Fruit fly (Drosophila melanogaster) whole organism, prepupa: ENCODE results near the gene CG15771.
A peak's percentile ranks its signal among the peaks of the same experiment; 100 is the strongest.

Experiments
- Blimp-1 ChIP-seq: fragments of 200-800 bp; sonication (Bioruptor generic); optimal IDR thresholded peaks from 3 replicates; lab custom pipeline; 2017; ENCODE audit warnings: missing biosample characterization, missing genetic modification characterization, mild to moderate bottlenecking, moderate library complexity, missing genetic modification reagents
- CG10631 ChIP-seq: fragments of 200-800 bp; sonication (Bioruptor generic); optimal IDR thresholded peaks from 2 replicates; lab custom pipeline; 2016; ENCODE audit warnings: missing biosample characterization, missing genetic modification characterization
- CG10669 ChIP-seq: fragments of 200-800 bp; sonication (Bioruptor generic); optimal IDR thresholded peaks from 3 replicates; lab custom pipeline; 2018; ENCODE audit warnings: missing biosample characterization, mild to moderate bottlenecking, missing genetic modification characterization, moderate library complexity
- CG11294 ChIP-seq: fragments of 200-800 bp; sonication (Bioruptor generic); IDR thresholded peaks from 2 replicates; pipeline ENCODE4 v1.3.6; 2022; ENCODE audit warnings: missing biosample characterization, missing genetic modification characterization
- CG11902 ChIP-seq: fragments of 200-800 bp; sonication (Bioruptor generic); optimal IDR thresholded peaks from 3 replicates; lab custom pipeline; 2016; ENCODE audit warnings: missing biosample characterization, missing genetic modification characterization
- CG15336 ChIP-seq: fragments of 200-800 bp; sonication (Bioruptor generic); IDR thresholded peaks from 2 replicates; pipeline ENCODE4 v1.3.6; 2022; ENCODE audit warnings: missing biosample characterization, missing genetic modification characterization
- CG1621 ChIP-seq: fragments of 200-800 bp; sonication (Bioruptor generic); optimal IDR thresholded peaks from 3 replicates; lab custom pipeline; 2018; ENCODE audit warnings: missing biosample characterization, mild to moderate bottlenecking, missing genetic modification characterization
- CG3032 ChIP-seq: fragments of 200-800 bp; optimal IDR thresholded peaks from 2 replicates; lab custom pipeline; 2019; ENCODE audit warnings: missing biosample characterization, mild to moderate bottlenecking, missing genetic modification characterization, moderate library complexity
- CG31627 ChIP-seq: fragments of 200-800 bp; sonication (Bioruptor generic); optimal IDR thresholded peaks from 3 replicates; lab custom pipeline; 2016; ENCODE audit warnings: missing biosample characterization, missing genetic modification characterization
- CG32006 ChIP-seq: fragments of 200-800 bp; sonication (Bioruptor generic); optimal IDR thresholded peaks from 3 replicates; lab custom pipeline; 2017; ENCODE audit warnings: missing biosample characterization, mild to moderate bottlenecking, missing genetic modification characterization
- CG3919 ChIP-seq: fragments of 200-800 bp; sonication (Bioruptor generic); optimal IDR thresholded peaks from 3 replicates; lab custom pipeline; 2016; ENCODE audit warnings: missing biosample characterization, missing genetic modification characterization
- CG4318 ChIP-seq: fragments of 200-800 bp; sonication (Bioruptor generic); optimal IDR thresholded peaks from 3 replicates; lab custom pipeline; 2017; ENCODE audit warnings: missing biosample characterization, mild to moderate bottlenecking, missing genetic modification characterization
- CG6792 ChIP-seq: fragments of 200-800 bp; sonication (Bioruptor generic); optimal IDR thresholded peaks from 3 replicates; lab custom pipeline; 2016; ENCODE audit warnings: missing biosample characterization, missing genetic modification characterization
- CG6808 ChIP-seq: fragments of 200-800 bp; sonication (Bioruptor generic); optimal IDR thresholded peaks from 3 replicates; lab custom pipeline; 2017; ENCODE audit warnings: missing biosample characterization, missing genetic modification characterization, mild to moderate bottlenecking, moderate library complexity, missing genetic modification reagents
- CG7368 ChIP-seq: fragments of 200-800 bp; sonication (Bioruptor generic); optimal IDR thresholded peaks from 3 replicates; lab custom pipeline; 2016; ENCODE audit warnings: missing biosample characterization, missing genetic modification characterization
- CG8319 ChIP-seq: fragments of 200-800 bp; sonication (Bioruptor generic); optimal IDR thresholded peaks from 3 replicates; lab custom pipeline; 2016; ENCODE audit warnings: missing biosample characterization, missing genetic modification characterization
- CG8632 ChIP-seq: fragments of 200-800 bp; sonication (Bioruptor generic); optimal IDR thresholded peaks from 3 replicates; lab custom pipeline; 2016; ENCODE audit warnings: missing biosample characterization, missing genetic modification characterization
- CG9139 ChIP-seq: fragments of 200-800 bp; sonication (Bioruptor generic); optimal IDR thresholded peaks from 3 replicates; lab custom pipeline; 2017; ENCODE audit warnings: missing biosample characterization, mild to moderate bottlenecking, missing genetic modification characterization
- Eip78C ChIP-seq: fragments of 200-800 bp; sonication (Bioruptor generic); peaks from one replicate; lab custom pipeline; 2016; ENCODE audit warnings: missing biosample characterization, missing genetic modification characterization
- Eip93F ChIP-seq: fragments of 200-800 bp; sonication (Bioruptor generic); optimal IDR thresholded peaks from 2 replicates; lab custom pipeline; 2016; ENCODE audit warnings: missing biosample characterization, mild to moderate bottlenecking, missing genetic modification characterization
- Ets21C ChIP-seq: fragments of 200-800 bp; sonication (Bioruptor generic); optimal IDR thresholded peaks from 3 replicates; lab custom pipeline; 2016; ENCODE audit warnings: missing biosample characterization, missing genetic modification characterization
- Ets96B ChIP-seq: fragments of 200-800 bp; optimal IDR thresholded peaks from 2 replicates; lab custom pipeline; 2019; ENCODE audit warnings: missing biosample characterization, mild to moderate bottlenecking, missing genetic modification characterization, moderate library complexity
- Gug ChIP-seq: fragments of 200-800 bp; sonication (Bioruptor generic); IDR thresholded peaks from 2 replicates; pipeline ENCODE4 v1.3.6; 2022; ENCODE audit warnings: missing biosample characterization, missing genetic modification characterization
- Hr38 ChIP-seq: sonication (Bioruptor generic); optimal IDR thresholded peaks from 2 replicates; lab custom pipeline; 2016; ENCODE audit warnings: missing biosample characterization, missing genetic modification characterization
- Hr4 ChIP-seq: fragments of 200-800 bp; sonication (Bioruptor generic); optimal IDR thresholded peaks from 3 replicates; lab custom pipeline; 2016; ENCODE audit warnings: missing biosample characterization, missing genetic modification characterization
- OdsH ChIP-seq: fragments of 200-800 bp; sonication (Bioruptor generic); optimal IDR thresholded peaks from 3 replicates; lab custom pipeline; 2016; ENCODE audit warnings: missing biosample characterization, missing genetic modification characterization
- Smox ChIP-seq: fragments of 200-800 bp; sonication (Bioruptor generic); optimal IDR thresholded peaks from 3 replicates; lab custom pipeline; 2016; ENCODE audit warnings: missing biosample characterization, missing genetic modification characterization
- Sox102F ChIP-seq: fragments of 200-800 bp; sonication (Bioruptor generic); optimal IDR thresholded peaks from 2 replicates; lab custom pipeline; 2016; ENCODE audit warnings: missing biosample characterization, mild to moderate bottlenecking, missing genetic modification characterization
- Sox14 ChIP-seq: fragments of 200-800 bp; sonication (Bioruptor generic); optimal IDR thresholded peaks from 3 replicates; lab custom pipeline; 2016; ENCODE audit warnings: missing biosample characterization, missing genetic modification characterization
- Sox15 ChIP-seq: fragments of 200-800 bp; sonication (Bioruptor generic); optimal IDR thresholded peaks from 3 replicates; lab custom pipeline; 2016; ENCODE audit warnings: missing biosample characterization, missing genetic modification characterization
- achi ChIP-seq: fragments of 200-800 bp; sonication (Bioruptor generic); optimal IDR thresholded peaks from 3 replicates; lab custom pipeline; 2016; ENCODE audit warnings: missing biosample characterization, missing genetic modification characterization
- acj6 ChIP-seq: fragments of 200-800 bp; sonication (Bioruptor generic); optimal IDR thresholded peaks from 3 replicates; lab custom pipeline; 2016; ENCODE audit warnings: missing biosample characterization, missing genetic modification characterization
- cyc ChIP-seq: fragments of 200-800 bp; sonication (Bioruptor generic); optimal IDR thresholded peaks from 3 replicates; lab custom pipeline; 2016; ENCODE audit warnings: missing biosample characterization, missing genetic modification characterization
- dsx ChIP-seq: fragments of 200-800 bp; optimal IDR thresholded peaks from 3 replicates; lab custom pipeline; 2019; ENCODE audit warnings: missing biosample characterization, mild to moderate bottlenecking, missing genetic modification characterization, moderate library complexity; ENCODE audit not compliant: poor library complexity, severe bottlenecking
- eg ChIP-seq: fragments of 200-800 bp; sonication (Bioruptor generic); IDR thresholded peaks from 3 replicates; pipeline ENCODE4 v1.3.6; 2022; ENCODE audit warnings: missing biosample characterization, missing genetic modification characterization
- esn ChIP-seq: fragments of 200-800 bp; sonication (Bioruptor generic); optimal IDR thresholded peaks from 2 replicates; lab custom pipeline; 2016; ENCODE audit warnings: missing biosample characterization, mild to moderate bottlenecking, missing genetic modification characterization, moderate library complexity
- fd85E ChIP-seq: fragments of 200-800 bp; sonication (Bioruptor generic); optimal IDR thresholded peaks from 3 replicates; lab custom pipeline; 2016; ENCODE audit warnings: missing biosample characterization, missing genetic modification characterization
- lz ChIP-seq: fragments of 200-800 bp; sonication (Bioruptor generic); optimal IDR thresholded peaks from 3 replicates; lab custom pipeline; 2016; ENCODE audit warnings: missing biosample characterization, missing genetic modification characterization
- net ChIP-seq: fragments of 200-800 bp; sonication (Bioruptor generic); optimal IDR thresholded peaks from 3 replicates; lab custom pipeline; 2016; ENCODE audit warnings: missing biosample characterization, missing genetic modification characterization
- pdm3 ChIP-seq: fragments of 200-800 bp; sonication (Bioruptor generic); optimal IDR thresholded peaks from 3 replicates; lab custom pipeline; 2016; ENCODE audit warnings: missing biosample characterization, missing genetic modification characterization
- salr ChIP-seq, 2 experiments: fragments of 200-800 bp; sonication (Bioruptor generic); optimal IDR thresholded peaks; 3 replicates each; lab custom pipeline; 2016 to 2018; ENCODE audit warnings: missing biosample characterization in 2 of 2, missing genetic modification characterization in 2 of 2, mild to moderate bottlenecking in 1 of 2
- spab ChIP-seq: fragments of 200-800 bp; sonication (Bioruptor generic); optimal IDR thresholded peaks from 2 replicates; lab custom pipeline; 2017; ENCODE audit warnings: missing biosample characterization, mild to moderate bottlenecking, missing genetic modification characterization, missing genetic modification reagents
- ss ChIP-seq, 2 experiments: fragments of 200-800 bp; sonication (Bioruptor generic); optimal IDR thresholded peaks; 2 replicates in 1 of 2; 3 replicates in 1 of 2; lab custom pipeline; 2017 to 2018; ENCODE audit warnings: mild to moderate bottlenecking in 2 of 2, missing biosample characterization in 2 of 2, missing genetic modification characterization in 2 of 2, moderate library complexity in 1 of 2
- svp ChIP-seq: fragments of 200-800 bp; sonication (Bioruptor generic); peaks from one replicate; lab custom pipeline; 2016; ENCODE audit warnings: missing biosample characterization, missing genetic modification characterization
- topi ChIP-seq: fragments of 200-800 bp; sonication (Bioruptor generic); optimal IDR thresholded peaks from 3 replicates; lab custom pipeline; 2016; ENCODE audit warnings: missing biosample characterization, missing genetic modification characterization
- vri ChIP-seq: fragments of 200-800 bp; sonication (Bioruptor generic); optimal IDR thresholded peaks from 3 replicates; lab custom pipeline; 2016; ENCODE audit warnings: missing biosample characterization, mild to moderate bottlenecking, missing genetic modification characterization

Gene CG15771

DNA sequence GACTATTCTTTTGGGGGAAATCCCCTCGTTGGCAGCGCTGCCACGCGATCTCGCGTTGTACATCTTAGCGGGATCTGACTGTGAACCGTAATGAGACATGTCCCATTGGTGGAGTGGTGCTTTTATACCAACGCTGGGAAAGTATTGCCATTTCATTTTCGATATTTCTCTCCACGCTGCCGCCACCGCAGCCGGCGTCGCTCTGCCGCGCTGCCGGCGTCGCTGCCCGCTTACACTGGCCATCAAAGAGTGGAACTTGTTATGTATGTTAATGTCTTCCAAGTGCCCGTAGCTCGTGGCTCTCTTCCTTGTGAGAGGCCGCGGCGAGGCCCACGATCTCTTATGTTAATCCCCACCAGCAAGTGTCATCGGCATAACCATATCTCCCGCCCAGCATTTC lies 26.1 kb downstream of the CG15771 start, which contains the start of gene CG3108:
Gene CG3108 (minus strand): TSS at position 101 of the 400 bp plus-strand sequence.
- no peak for TF ChIP-seq CG3032 (tag; lab: Kevin White, UChicago)
- no peak for TF ChIP-seq lz (GFP tag; lab: Kevin White, UChicago)
- no peak for TF ChIP-seq CG6792 (GFP tag; lab: Kevin White, UChicago)
- no peak for TF ChIP-seq ss (GFP tag; optimal IDR thresholded peaks at IDR 0.05; lab: Kevin White, UChicago)
- TF ChIP-seq topi (GFP tag; lab: Kevin White, UChicago) = no peak
- no peak for TF ChIP-seq CG1621 (tag; lab: Kevin White, UChicago)
- no peak for TF ChIP-seq Sox102F (GFP tag; lab: Kevin White, UChicago)
- no peak for TF ChIP-seq salr (GFP tag; optimal IDR thresholded peaks at IDR 0.05; lab: Kevin White, UChicago)
- no peak for TF ChIP-seq Hr38 (GFP tag; lab: Kevin White, UChicago)
- TF ChIP-seq CG10669 = no peak
- no peak for TF ChIP-seq esn
- no peak for TF ChIP-seq Sox14
- no peak for TF ChIP-seq CG11294
- TF ChIP-seq CG11902 (GFP tag; lab: Kevin White, UChicago) = no peak
- TF ChIP-seq fd85E (GFP tag; lab: Kevin White, UChicago) = no peak
- no peak for TF ChIP-seq Eip78C (GFP tag; lab: Kevin White, UChicago)
- no peak for TF ChIP-seq spab (GFP tag; lab: Kevin White, UChicago)
- no peak for TF ChIP-seq Hr4 (GFP tag; lab: Kevin White, UChicago)
- TF ChIP-seq CG7368 (GFP tag; lab: Kevin White, UChicago) = no peak
- TF ChIP-seq CG3919 = no peak
- TF ChIP-seq, all 60 proteins: peak for 0

DNA sequence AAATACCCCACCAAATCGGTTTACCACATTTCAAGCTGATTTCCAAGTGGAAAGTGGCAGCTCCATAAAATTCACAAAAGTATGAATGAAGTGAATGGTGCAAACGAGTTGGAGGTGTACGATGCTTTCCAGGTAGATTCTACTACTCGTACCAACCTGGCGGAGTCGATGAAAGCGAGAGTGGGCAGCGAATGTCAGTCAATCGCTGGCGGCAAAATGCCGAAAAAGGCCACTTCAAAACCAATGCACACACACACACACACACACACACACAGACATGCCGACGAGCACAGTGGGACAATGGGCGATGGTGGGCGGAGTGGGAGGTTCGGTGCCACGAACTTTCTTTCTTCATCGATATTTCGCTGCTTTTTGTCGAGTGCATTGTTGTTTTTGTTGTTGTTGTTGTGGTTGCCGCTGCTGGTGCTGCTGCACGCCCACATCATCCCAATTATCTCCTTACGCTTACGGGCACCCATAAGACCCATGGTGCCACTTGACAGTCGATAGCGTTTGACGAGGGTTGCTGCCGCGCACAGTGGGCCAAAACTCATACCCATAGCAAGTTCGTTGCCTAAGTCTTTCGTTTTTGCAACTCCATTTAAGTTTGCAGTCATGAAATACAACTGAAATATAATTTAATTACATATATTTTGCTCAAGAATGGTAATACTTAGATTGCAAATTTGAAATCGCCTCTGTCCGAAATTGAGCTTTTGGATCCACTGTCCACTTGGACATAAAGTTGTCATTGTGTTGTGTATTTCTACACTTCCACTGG lies 28.1 kb downstream of the CG15771 start:
- TF ChIP-seq esn (peak; percentile 84), OdsH (GFP tag; lab: Kevin White, UChicago) (peak; percentile 70), CG11294 (no peak), CG8319 (peak; percentile 23), Eip93F (GFP tag; lab: Kevin White, UChicago) (peak; percentile 5), CG31627 (peak; percentile 69), Sox15 (GFP tag; lab: Kevin White, UChicago) (peak; percentile 50), svp (GFP tag; lab: Kevin White, UChicago) (peak; percentile 89), CG9139 (GFP tag; lab: Kevin White, UChicago) (no peak), CG6792 (GFP tag; lab: Kevin White, UChicago) (peak; percentile 79), Gug (GFP tag; lab: Robert Waterston, UW) (no peak), vri (GFP tag; lab: Kevin White, UChicago) (peak; percentile 80), CG3032 (tag; lab: Kevin White, UChicago) (no peak), eg (GFP tag; lab: Robert Waterston, UW) (peak; percentile 71; the same call in 2 of the 3 replicates), CG4318 (GFP tag; lab: Kevin White, UChicago) (peak; percentile 74), acj6 (peak; percentile 73), cyc (peak; percentile 46), CG32006 (GFP tag; lab: Kevin White, UChicago) (peak; percentile 89), Sox14 (peak; percentile 69), dsx (no peak), CG11902 (GFP tag; lab: Kevin White, UChicago) (peak; percentile 11), net (GFP tag; lab: Kevin White, UChicago) (peak; percentile 54), Blimp-1 (GFP tag; lab: Kevin White, UChicago) (peak; percentile 82), Ets96B (peak; percentile 44), CG1621 (tag; lab: Kevin White, UChicago) (peak; percentile 28), CG15336 (peak; percentile 74), topi (GFP tag; lab: Kevin White, UChicago) (peak; percentile 71), Eip78C (GFP tag; lab: Kevin White, UChicago) (peak; percentile 90), CG8632 (GFP tag; lab: Kevin White, UChicago) (peak; percentile 64), achi (GFP tag; lab: Kevin White, UChicago) (peak; percentile 61), Smox (GFP tag; lab: Kevin White, UChicago) (peak; percentile 76), CG7368 (GFP tag; lab: Kevin White, UChicago) (peak; percentile 12), salr (GFP tag; optimal IDR thresholded peaks at IDR 0.05; lab: Kevin White, UChicago) (peak; percentile 11 to 13), Sox102F (GFP tag; lab: Kevin White, UChicago) (peak; percentile 74), Hr38 (GFP tag; lab: Kevin White, UChicago) (no peak), CG3919 (peak; percentile 72), pdm3 (peak; percentile 74), CG6808 (GFP tag; lab: Kevin White, UChicago) (peak; percentile 35), CG10631 (GFP tag; lab: Kevin White, UChicago) (peak; percentile 58), Hr4 (GFP tag; lab: Kevin White, UChicago) (peak; percentile 78), Ets21C (GFP tag; lab: Kevin White, UChicago) (peak; percentile 51)
